Fruit fly (Drosophila melanogaster) whole organism, pupa: Measurements from ENCODE around the gene CG13312.

Experiments
- CG10348 ChIP-seq: fragments of 200-800 bp; sonication (Bioruptor generic); IDR thresholded peaks from 2 replicates; pipeline ENCODE4 v1.3.6; 2022; ENCODE audit warnings: missing biosample characterization, missing genetic modification characterization
- CG12605 ChIP-seq: fragments of 200-800 bp; sonication (Bioruptor generic); IDR thresholded peaks from 2 replicates; pipeline ENCODE4 v1.3.6; 2022; ENCODE audit warnings: missing biosample characterization, missing genetic modification characterization
- CG13204 ChIP-seq: fragments of 200-800 bp; sonication (Bioruptor generic); optimal IDR thresholded peaks from 2 replicates; lab custom pipeline; 2018; ENCODE audit warnings: missing biosample characterization, mild to moderate bottlenecking, missing genetic modification characterization, moderate library complexity
- CG14655 ChIP-seq: fragments of 200-800 bp; sonication (Bioruptor generic); optimal IDR thresholded peaks from 3 replicates; lab custom pipeline; 2017; ENCODE audit warnings: mild to moderate bottlenecking, missing biosample characterization, missing genetic modification reagents, missing genetic modification characterization
- CG15710 ChIP-seq: fragments of 200-800 bp; sonication (Bioruptor generic); optimal IDR thresholded peaks from 2 replicates; lab custom pipeline; 2018; ENCODE audit warnings: missing biosample characterization, mild to moderate bottlenecking, missing genetic modification characterization, moderate library complexity
- CG17806 ChIP-seq: fragments of 200-800 bp; sonication (Bioruptor generic); optimal IDR thresholded peaks from 2 replicates; lab custom pipeline; 2018; ENCODE audit warnings: missing biosample characterization, mild to moderate bottlenecking, missing genetic modification characterization, moderate library complexity
- CG32121 ChIP-seq: fragments of 200-800 bp; sonication (Bioruptor generic); IDR thresholded peaks from 2 replicates; pipeline ENCODE4 v1.3.6; 2022; ENCODE audit warnings: missing biosample characterization, missing genetic modification characterization
- CG34367 ChIP-seq: fragments of 200-800 bp; sonication (Bioruptor generic); optimal IDR thresholded peaks from 2 replicates; lab custom pipeline; 2018; ENCODE audit warnings: missing biosample characterization, mild to moderate bottlenecking, missing genetic modification characterization
- CG4496 ChIP-seq: fragments of 200-800 bp; sonication (Bioruptor generic); IDR thresholded peaks from 3 replicates; pipeline ENCODE4 v1.3.6; 2022; ENCODE audit warnings: missing biosample characterization, missing genetic modification characterization
- CG8159 ChIP-seq: fragments of 200-800 bp; sonication (Bioruptor generic); optimal IDR thresholded peaks from 3 replicates; lab custom pipeline; 2018; ENCODE audit warnings: missing biosample characterization, mild to moderate bottlenecking, missing genetic modification characterization, moderate library complexity
- CG8301 ChIP-seq: fragments of 200-800 bp; sonication (Bioruptor generic); optimal IDR thresholded peaks from 2 replicates; lab custom pipeline; 2018; ENCODE audit warnings: missing biosample characterization, mild to moderate bottlenecking, missing genetic modification characterization
- CG9948 ChIP-seq: fragments of 200-800 bp; sonication (Bioruptor generic); optimal IDR thresholded peaks from 2 replicates; lab custom pipeline; 2018; ENCODE audit warnings: missing biosample characterization, mild to moderate bottlenecking, missing genetic modification characterization, moderate library complexity
- D1 ChIP-seq: fragments of 200-800 bp; sonication (Bioruptor generic); optimal IDR thresholded peaks from 2 replicates; lab custom pipeline; 2018; ENCODE audit warnings: missing biosample characterization, mild to moderate bottlenecking, missing genetic modification characterization, moderate library complexity
- EcR ChIP-seq: fragments of 200-800 bp; sonication (Bioruptor generic); optimal IDR thresholded peaks from 3 replicates; lab custom pipeline; 2019; ENCODE audit warnings: missing biosample characterization, missing genetic modification characterization, mild to moderate bottlenecking, moderate library complexity, missing genetic modification reagents
- Ets98B ChIP-seq: fragments of 200-800 bp; sonication (Bioruptor generic); IDR thresholded peaks from 2 replicates; pipeline ENCODE4 v1.3.6; 2022; ENCODE audit warnings: missing biosample characterization, missing genetic modification characterization
- Pif1A ChIP-seq: fragments of 200-800 bp; sonication (Bioruptor generic); optimal IDR thresholded peaks from 3 replicates; lab custom pipeline; 2016; ENCODE audit warnings: missing biosample characterization, missing genetic modification characterization
- Pif1B ChIP-seq: fragments of 200-800 bp; sonication (Bioruptor generic); optimal IDR thresholded peaks from 3 replicates; lab custom pipeline; 2016; ENCODE audit warnings: missing biosample characterization, missing genetic modification characterization
- Snoo ChIP-seq: fragments of 200-800 bp; sonication (Bioruptor generic); optimal IDR thresholded peaks from 3 replicates; lab custom pipeline; 2017; ENCODE audit warnings: missing biosample characterization, mild to moderate bottlenecking, missing genetic modification characterization, inconsistent platforms
- fd96Ca ChIP-seq: fragments of 200-800 bp; sonication (Bioruptor generic); IDR thresholded peaks from 3 replicates; pipeline ENCODE4 v1.3.6; 2022; ENCODE audit warnings: missing biosample characterization, missing genetic modification characterization
- gl ChIP-seq: fragments of 200-800 bp; sonication (Bioruptor generic); optimal IDR thresholded peaks from 2 replicates; lab custom pipeline; 2018; ENCODE audit warnings: missing biosample characterization, mild to moderate bottlenecking, missing genetic modification characterization
- rn ChIP-seq: fragments of 200-800 bp; sonication (Bioruptor generic); IDR thresholded peaks from 2 replicates; pipeline ENCODE4 v1.3.6; 2022; ENCODE audit warnings: missing biosample characterization, missing genetic modification characterization

CG13312 gene

dm6 chr3L:8765493-8765892, 41.5 kb downstream of the CG13312 start:
- no peak for TF ChIP-seq D1 (tag; lab: Kevin White, UChicago)
- TF ChIP-seq CG13204 (GFP tag; lab: Kevin White, UChicago), result no peak
- no peak for TF ChIP-seq EcR
- no peak for TF ChIP-seq gl (tag; lab: Kevin White, UChicago)
- peak; percentile 96 for TF ChIP-seq Ets98B (GFP tag; lab: Robert Waterston, UW)
- TF ChIP-seq CG9948 (tag; lab: Kevin White, UChicago), result peak; percentile 66
- TF ChIP-seq Snoo (tag; lab: Kevin White, UChicago), result no peak
- TF ChIP-seq CG14655 (GFP tag; lab: Kevin White, UChicago), result no peak
- TF ChIP-seq CG34367 (tag; lab: Kevin White, UChicago), result peak; percentile 19
- TF ChIP-seq CG4496 (GFP tag; lab: Robert Waterston, UW), result peak; percentile 96
- TF ChIP-seq CG8301 (tag; lab: Kevin White, UChicago), result peak; percentile 85
- peak; percentile 91 for TF ChIP-seq rn (GFP tag; lab: Robert Waterston, UW)
- peak; percentile 97 for TF ChIP-seq CG32121
- peak; percentile 70 for TF ChIP-seq fd96Ca (GFP tag; lab: Robert Waterston, UW)
- TF ChIP-seq CG8159 (tag; lab: Kevin White, UChicago), result no peak
- peak; percentile 96 for TF ChIP-seq CG12605
- TF ChIP-seq CG17806 (tag; lab: Kevin White, UChicago), result peak; percentile 71
- TF ChIP-seq Pif1B, result peak; percentile 32
- no peak for TF ChIP-seq Pif1A (GFP tag; lab: Kevin White, UChicago)
- no peak for TF ChIP-seq CG15710
- peak; percentile 66 for TF ChIP-seq CG10348

- no peak for TF ChIP-seq CG8159 (tag; lab: Kevin White, UChicago)
- TF ChIP-seq D1 (tag; lab: Kevin White, UChicago), result no peak
- TF ChIP-seq EcR, result no peak
- peak; percentile 32 for TF ChIP-seq Snoo (tag; lab: Kevin White, UChicago)
- TF ChIP-seq CG12605, result no peak
- TF ChIP-seq gl (tag; lab: Kevin White, UChicago), result no peak
Observed at dm6 chr3L:8763794-8764193, 43.2 kb downstream of the CG13312 start.

dm6 chr3L:8763037-8763454, 44.0 kb downstream of the CG13312 start:
- TF ChIP-seq CG12605, result peak; percentile 21; the same call in 1 of the 2 replicates
- TF ChIP-seq Pif1A (GFP tag; lab: Kevin White, UChicago), result peak; percentile 10
- TF ChIP-seq CG9948 (tag; lab: Kevin White, UChicago), result no peak
- TF ChIP-seq CG8159 (tag; lab: Kevin White, UChicago), result no peak
- TF ChIP-seq CG15710, result peak; percentile 8
- peak; percentile 64 for TF ChIP-seq Ets98B (GFP tag; lab: Robert Waterston, UW)
- TF ChIP-seq fd96Ca (GFP tag; lab: Robert Waterston, UW), result peak; percentile 12; the same call in 1 of the 3 replicates
- TF ChIP-seq CG32121, result peak; percentile 78
- TF ChIP-seq, all 21 proteins: peak for 6
